Worm (Caenorhabditis elegans): ENCODE measurements around the gene attf-3.

The attf-3 gene

DNA sequence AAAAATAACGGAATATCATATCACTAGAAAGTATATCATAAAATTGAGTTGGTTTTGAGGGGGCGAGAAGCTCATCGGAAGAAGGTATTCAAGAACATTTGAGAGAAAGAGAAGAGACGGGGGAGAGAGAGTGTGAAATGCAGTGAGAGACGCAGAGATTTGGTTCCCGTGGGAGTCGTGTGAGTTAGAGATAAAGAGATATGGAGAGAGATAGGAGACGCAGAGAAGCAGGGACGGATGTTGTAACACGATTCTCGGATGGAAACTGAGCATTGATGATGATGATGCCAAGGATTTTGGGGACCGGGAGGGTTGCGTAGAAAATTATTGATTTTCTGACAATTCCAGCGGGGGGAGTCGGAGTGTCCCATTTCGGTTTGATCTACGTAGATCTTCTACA is 10.0 kb upstream of the attf-3 start (continued):
- TF ChIP-seq cey-2 (tag; optimal IDR thresholded peaks at IDR 0.05; ENCODE audit: borderline replicate concordance, insufficient read depth) (no peak), mxl-2 (GFP tag; conservative IDR thresholded peaks at IDR 0.05) (no peak), dve-1 (tag; optimal IDR thresholded peaks at IDR 0.05; ENCODE audit: insufficient read depth) (no peak), hlh-11 (tag; optimal IDR thresholded peaks at IDR 0.05) (peak; percentile 26), zfp-3 (GFP tag; conservative IDR thresholded peaks at IDR 0.05) (no peak), mes-2 (tag; optimal IDR thresholded peaks at IDR 0.05; ENCODE audit: poor library complexity, severe bottlenecking) (peak; percentile 41), nhr-42 (GFP tag; IDR thresholded peaks at IDR 0.05) (0 out of 2 replicates have a peak, but pooled peaks have one; percentile 29), Y75B8A.6 (GFP tag; IDR thresholded peaks at IDR 0.05) (no peak), T20F7.1 (GFP tag; optimal IDR thresholded peaks at IDR 0.05) (no peak), ZK337.2 (GFP tag; IDR thresholded peaks at IDR 0.05) (no peak), tag-97 (GFP tag; IDR thresholded peaks at IDR 0.05) (no peak), snpc-1.2 (GFP tag; IDR thresholded peaks at IDR 0.05) (no peak), vab-7 (GFP tag; IDR thresholded peaks at IDR 0.05) (no peak), lsy-2 (tag; optimal IDR thresholded peaks at IDR 0.05) (peak in 1 of 2 experiments; percentile 16), ceh-20 (GFP tag; IDR thresholded peaks at IDR 0.05) (no peak), set-16 (GFP tag; IDR thresholded peaks at IDR 0.05) (no peak), hmg-1.1 (GFP tag; IDR thresholded peaks at IDR 0.05) (peak; percentile 51; the same call in 1 of the 2 replicates)

- TF ChIP-seq dmd-9 (GFP tag; IDR thresholded peaks at IDR 0.05) (no peak), lsy-2 (tag; optimal IDR thresholded peaks at IDR 0.05) (peak in 1 of 2 experiments; percentile 36), nhr-11 (tag; optimal IDR thresholded peaks at IDR 0.05) (no peak), cey-2 (tag; optimal IDR thresholded peaks at IDR 0.05; ENCODE audit: borderline replicate concordance, insufficient read depth) (no peak), hlh-11 (tag; optimal IDR thresholded peaks at IDR 0.05) (peak; percentile 17), daf-19 (GFP tag; conservative IDR thresholded peaks at IDR 0.05) (no peak), daf-16 (GFP tag; optimal IDR thresholded peaks at IDR 0.05) (no peak), daf-16 (tag; optimal IDR thresholded peaks at IDR 0.05) (peak; percentile 21), dmd-8 (GFP tag; IDR thresholded peaks at IDR 0.05) (0 out of 2 replicates have a peak, but pooled peaks have one; percentile 28), nhr-42 (GFP tag; IDR thresholded peaks at IDR 0.05) (no peak), mdl-1 (tag; optimal IDR thresholded peaks at IDR 0.05) (peak in 1 of 2 experiments; percentile 39), zip-11 (GFP tag; IDR thresholded peaks at IDR 0.05) (no peak), rbr-2 (tag; optimal IDR thresholded peaks at IDR 0.05) (peak; percentile 2), fos-1 (tag; optimal IDR thresholded peaks at IDR 0.05) (no peak), Y75B8A.6 (GFP tag; IDR thresholded peaks at IDR 0.05) (no peak), lin-1 (GFP tag; IDR thresholded peaks at IDR 0.05) (no peak), madf-9 (GFP tag; conservative IDR thresholded peaks at IDR 0.05) (no peak), dmd-6 (GFP tag; IDR thresholded peaks at IDR 0.05) (no peak), pha-4 (GFP tag; IDR thresholded peaks at IDR 0.05) (0 out of 2 replicates have a peak, but pooled peaks have one; percentile 31), pha-4 (tag; optimal IDR thresholded peaks at IDR 0.05) (no peak), dve-1 (tag; optimal IDR thresholded peaks at IDR 0.05; ENCODE audit: insufficient read depth) (peak; percentile 22), ZK546.5 (tag; optimal IDR thresholded peaks at IDR 0.05) (no peak), ceh-32 (tag; optimal IDR thresholded peaks at IDR 0.05; ENCODE audit: poor library complexity) (no peak), mes-2 (tag; optimal IDR thresholded peaks at IDR 0.05; ENCODE audit: poor library complexity, severe bottlenecking) (peak; percentile 33), unc-62 (GFP tag; optimal IDR thresholded peaks at IDR 0.05 in 1 of 2) (peak in 1 of 2 experiments; percentile 55), unc-62 (tag; optimal IDR thresholded peaks at IDR 0.05) (no peak), Y48G9A.11 (GFP tag; IDR thresholded peaks at IDR 0.05) (no peak), madf-5 (GFP tag; IDR thresholded peaks at IDR 0.05) (no peak), spr-1 (tag; optimal IDR thresholded peaks at IDR 0.05) (no peak), ceh-62 (tag; optimal IDR thresholded peaks at IDR 0.05) (no peak), mxl-3 (GFP tag; optimal IDR thresholded peaks at IDR 0.05) (peak; percentile 64), ceh-82 (tag; optimal IDR thresholded peaks at IDR 0.05) (no peak), hmg-1.1 (GFP tag; IDR thresholded peaks at IDR 0.05) (peak; percentile 91), hlh-30 (tag; optimal IDR thresholded peaks at IDR 0.05; ENCODE audit: insufficient read depth) (no peak), aha-1 (tag) (peak; percentile 16), Y5F2A.4 (GFP tag; optimal IDR thresholded peaks at IDR 0.05) (no peak), nhr-76 (tag; optimal IDR thresholded peaks at IDR 0.05) (no peak), nhr-111 (GFP tag; optimal IDR thresholded peaks at IDR 0.05) (no peak), nhr-6 (tag; optimal IDR thresholded peaks at IDR 0.05) (peak; percentile 12)
Measured at ce11 chrIII:94759-95330, 8.7 kb upstream of the attf-3 start, which contains the start of gene pat-4. TSS of gene pat-4 (minus strand) at chrIII:94809.

All from whole organism, L4 larva.